Fruit fly (Drosophila melanogaster): ENCODE measurements around the gene CG9328.

DNA sequence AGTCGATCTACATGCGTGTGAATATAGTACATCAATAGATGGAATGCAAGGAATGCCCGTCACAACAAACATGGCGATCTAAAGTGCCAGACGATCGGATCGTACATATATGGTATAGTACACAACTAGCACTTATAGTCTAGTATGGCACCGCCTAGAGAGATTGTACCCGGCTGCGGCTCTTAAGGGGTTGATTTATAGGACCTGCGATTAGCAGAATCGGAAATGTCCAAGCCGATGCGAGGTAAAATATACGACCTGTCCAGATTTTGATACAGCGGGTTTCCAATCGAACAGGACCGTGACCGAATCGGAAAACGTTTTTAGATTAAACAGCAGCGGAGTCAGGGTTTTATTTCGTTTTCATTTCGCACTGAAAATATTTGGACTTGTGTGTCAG, 13.6 kb upstream of the CG9328 start:
- TF ChIP-seq CG8478 (optimal IDR thresholded peaks at IDR 0.05) (no peak), CTCF (optimal IDR thresholded peaks at IDR 0.05) (no peak)
